Fruit fly (Drosophila melanogaster) whole organism, embryonic: ENCODE measurements around the gene CG3224.
A peak's percentile ranks its signal among the peaks of the same experiment; 100 is the strongest.

ENCODE experiments used
- Ada2b ChIP-seq: fragments of 200-800 bp; sonication (Bioruptor generic); IDR thresholded peaks from 2 replicates; pipeline ENCODE4 v1.3.6; 2022; ENCODE audit warnings: missing biosample characterization, missing genetic modification characterization
- Adf1 ChIP-seq: fragments of 200-800 bp; sonication (Bioruptor generic); IDR thresholded peaks from 2 replicates; pipeline ENCODE4 v1.3.6; 2022; ENCODE audit warnings: missing biosample characterization, missing genetic modification characterization
- Atf-2 ChIP-seq: fragments of 200-800 bp; sonication (Bioruptor generic); optimal IDR thresholded peaks from 2 replicates; lab custom pipeline; 2016; ENCODE audit warnings: missing biosample characterization, missing genetic modification characterization
- Atf6 ChIP-seq: fragments of 200-800 bp; sonication (Bioruptor generic); IDR thresholded peaks from 2 replicates; pipeline ENCODE4 v1.3.6; 2022; ENCODE audit warnings: missing biosample characterization, missing genetic modification characterization
- B-H1 ChIP-seq: fragments of 200-800 bp; sonication (Bioruptor generic); IDR thresholded peaks from 3 replicates; pipeline ENCODE4 v1.3.6; 2022; ENCODE audit warnings: missing biosample characterization, missing genetic modification characterization
- B-H2 ChIP-seq: fragments of 200-800 bp; sonication (Bioruptor generic); optimal IDR thresholded peaks from 2 replicates; lab custom pipeline; 2018; ENCODE audit warnings: missing biosample characterization, mild to moderate bottlenecking, missing genetic modification characterization
- CG10654 ChIP-seq: fragments of 200-800 bp; sonication (Bioruptor generic); optimal IDR thresholded peaks from 2 replicates; lab custom pipeline; 2016; ENCODE audit warnings: missing biosample characterization, missing genetic modification characterization
- CG10959 ChIP-seq: fragments of 200-800 bp; sonication (Bioruptor generic); IDR thresholded peaks from 2 replicates; pipeline ENCODE4 v1.3.6; 2022; ENCODE audit warnings: missing biosample characterization, missing genetic modification characterization
- CG11093 ChIP-seq: fragments of 200-800 bp; sonication (Bioruptor generic); IDR thresholded peaks from 3 replicates; pipeline ENCODE4 v1.3.6; 2022; ENCODE audit warnings: missing biosample characterization, missing genetic modification characterization
- CG11398 ChIP-seq: fragments of 200-800 bp; sonication (Bioruptor generic); optimal IDR thresholded peaks from 2 replicates; lab custom pipeline; 2016; ENCODE audit warnings: missing biosample characterization, missing genetic modification characterization
- CG11560 ChIP-seq: fragments of 200-800 bp; sonication (Bioruptor generic); IDR thresholded peaks from 3 replicates; pipeline ENCODE4 v1.3.6; 2022; ENCODE audit warnings: missing biosample characterization, missing genetic modification characterization
- CG1529 ChIP-seq: fragments of 200-800 bp; sonication (Bioruptor generic); optimal IDR thresholded peaks from 3 replicates; lab custom pipeline; 2018; ENCODE audit warnings: missing biosample characterization, missing genetic modification characterization
- CG16813 ChIP-seq: fragments of 200-800 bp; sonication (Bioruptor generic); IDR thresholded peaks from 3 replicates; pipeline ENCODE4 v1.3.6; 2022; ENCODE audit warnings: missing biosample characterization, missing genetic modification characterization; ENCODE audit not compliant: partially characterized antibody
- CG16863 ChIP-seq: fragments of 200-800 bp; sonication (Bioruptor generic); optimal IDR thresholded peaks from 3 replicates; lab custom pipeline; 2016; ENCODE audit warnings: missing biosample characterization, missing genetic modification characterization
- CG1832 ChIP-seq: fragments of 200-800 bp; sonication (Bioruptor generic); optimal IDR thresholded peaks from 2 replicates; lab custom pipeline; 2017; ENCODE audit warnings: missing biosample characterization, mild to moderate bottlenecking, missing genetic modification characterization, inconsistent platforms
- CG33557 ChIP-seq: fragments of 200-800 bp; sonication (Bioruptor generic); optimal IDR thresholded peaks from 2 replicates; lab custom pipeline; 2019; ENCODE audit warnings: missing biosample characterization, mild to moderate bottlenecking, missing genetic modification characterization, moderate library complexity
- CG3407 ChIP-seq: fragments of 200-800 bp; sonication (Bioruptor generic); optimal IDR thresholded peaks from 2 replicates; lab custom pipeline; 2018; ENCODE audit warnings: missing biosample characterization, mild to moderate bottlenecking, missing genetic modification characterization
- CG34224 ChIP-seq: fragments of 200-800 bp; sonication (Bioruptor generic); IDR thresholded peaks from 3 replicates; pipeline ENCODE4 v1.3.6; 2022; ENCODE audit warnings: missing biosample characterization, missing genetic modification characterization; ENCODE audit not compliant: partially characterized antibody
- CG34376 ChIP-seq: fragments of 200-800 bp; sonication (Bioruptor generic); optimal IDR thresholded peaks from 2 replicates; lab custom pipeline; 2018; ENCODE audit warnings: missing biosample characterization, mild to moderate bottlenecking, missing genetic modification characterization
- CG4617 ChIP-seq: fragments of 200-800 bp; sonication (Bioruptor generic); optimal IDR thresholded peaks from 3 replicates; lab custom pipeline; 2016; ENCODE audit warnings: missing biosample characterization, missing genetic modification characterization, borderline replicate concordance
- CG5245 ChIP-seq: fragments of 200-800 bp; sonication (Bioruptor generic); optimal IDR thresholded peaks from 3 replicates; lab custom pipeline; 2016; ENCODE audit warnings: missing biosample characterization, missing genetic modification characterization
- CG6689 ChIP-seq: fragments of 200-800 bp; sonication (Bioruptor generic); IDR thresholded peaks from 2 replicates; pipeline ENCODE4 v1.3.6; 2022; ENCODE audit warnings: missing biosample characterization, missing genetic modification characterization
- CG7839 ChIP-seq: fragments of 200-800 bp; sonication (Bioruptor generic); optimal IDR thresholded peaks from 3 replicates; lab custom pipeline; 2018; ENCODE audit warnings: missing biosample characterization, mild to moderate bottlenecking, missing genetic modification characterization, moderate library complexity
- CG7928 ChIP-seq: fragments of 200-800 bp; sonication (Bioruptor generic); optimal IDR thresholded peaks from 2 replicates; lab custom pipeline; 2017; ENCODE audit warnings: missing biosample characterization, mild to moderate bottlenecking, missing genetic modification characterization
- CG8290 ChIP-seq, 3 experiments: fragments of 200-800 bp; sonication (Bioruptor generic); optimal IDR thresholded peaks; 2 replicates each; lab custom pipeline; 2016 to 2019; ENCODE audit warnings: missing biosample characterization in 3 of 3, missing genetic modification characterization in 3 of 3, mild to moderate bottlenecking in 2 of 3, moderate library complexity in 1 of 3
- CG8478 ChIP-seq: fragments of >200 bp; optimal IDR thresholded peaks from 2 replicates; lab custom pipeline; 2018
- Chrac-16 ChIP-seq: fragments of 200-800 bp; sonication (Bioruptor generic); optimal IDR thresholded peaks from 3 replicates; lab custom pipeline; 2016; ENCODE audit warnings: missing biosample characterization, missing genetic modification characterization
- CrebB ChIP-seq: fragments of 200-800 bp; sonication (Bioruptor generic); optimal IDR thresholded peaks from 3 replicates; lab custom pipeline; 2018; ENCODE audit warnings: missing biosample characterization, mild to moderate bottlenecking, missing genetic modification characterization
- Dfd ChIP-seq, 2 experiments: fragments of >200 bp; optimal IDR thresholded peaks; 2 replicates each; lab custom pipeline; 2017; ENCODE audit warnings: missing biosample characterization in 2 of 2, missing genetic modification characterization in 2 of 2
- Dll ChIP-seq: fragments of 200-800 bp; sonication (Bioruptor generic); IDR thresholded peaks from 4 replicates; pipeline ENCODE4 v1.3.6; 2022; ENCODE audit warnings: missing biosample characterization, missing genetic modification characterization; ENCODE audit not compliant: partially characterized antibody
- Eip74EF ChIP-seq, 2 experiments: fragments of 200-800 bp in 1 of 2; fragments of >200 bp in 1 of 2; sonication (Bioruptor generic) in 1 of 2; optimal IDR thresholded peaks; 2 replicates each; lab custom pipeline; 2017 to 2019; ENCODE audit warnings: missing biosample characterization in 2 of 2, missing genetic modification characterization in 2 of 2, mild to moderate bottlenecking in 1 of 2, moderate library complexity in 1 of 2
- Fer1 ChIP-seq: fragments of 200-800 bp; sonication (Bioruptor generic); optimal IDR thresholded peaks from 2 replicates; lab custom pipeline; 2017; ENCODE audit warnings: missing biosample characterization, mild to moderate bottlenecking, missing genetic modification characterization
- HLH4C ChIP-seq: fragments of 200-800 bp; sonication (Bioruptor generic); IDR thresholded peaks from 3 replicates; pipeline ENCODE4 v1.3.6; 2022; ENCODE audit warnings: missing biosample characterization, missing genetic modification characterization; ENCODE audit not compliant: partially characterized antibody
- Jarid2 ChIP-seq: fragments of 200-800 bp; sonication (Bioruptor generic); optimal IDR thresholded peaks from 3 replicates; lab custom pipeline; 2017; ENCODE audit warnings: mild to moderate bottlenecking, missing biosample characterization, missing genetic modification reagents, missing genetic modification characterization
- Trl ChIP-seq, 3 experiments: fragments of >200 bp in 2 of 3; fragments of 200-800 bp in 1 of 3; sonication (Bioruptor generic) in 1 of 3; optimal IDR thresholded peaks; 2 replicates in 1 of 3; 3 replicates in 2 of 3; lab custom pipeline; 2016 to 2017; ENCODE audit warnings: missing biosample characterization in 1 of 3, missing genetic modification characterization in 1 of 3
- ap ChIP-seq: fragments of 200-800 bp; sonication (Bioruptor generic); IDR thresholded peaks from 2 replicates; pipeline ENCODE4 v1.3.6; 2022; ENCODE audit warnings: missing biosample characterization, missing genetic modification characterization
- bab2 ChIP-seq: fragments of 200-800 bp; sonication (Bioruptor generic); optimal IDR thresholded peaks from 2 replicates; lab custom pipeline; 2016; ENCODE audit warnings: missing biosample characterization, missing genetic modification characterization
- bigmax ChIP-seq: fragments of 200-800 bp; sonication (Bioruptor generic); optimal IDR thresholded peaks from 2 replicates; lab custom pipeline; 2018; ENCODE audit warnings: missing biosample characterization, mild to moderate bottlenecking, missing genetic modification characterization
- ewg ChIP-seq: fragments of 200-800 bp; sonication (Bioruptor generic); optimal IDR thresholded peaks from 3 replicates; lab custom pipeline; 2017; ENCODE audit warnings: mild to moderate bottlenecking, missing biosample characterization, missing genetic modification reagents, missing genetic modification characterization
- eyg ChIP-seq: fragments of 200-800 bp; sonication (Bioruptor generic); optimal IDR thresholded peaks from 3 replicates; lab custom pipeline; 2016; ENCODE audit warnings: missing biosample characterization, missing genetic modification characterization
- fd64A ChIP-seq: fragments of 200-800 bp; sonication (Bioruptor generic); optimal IDR thresholded peaks from 3 replicates; lab custom pipeline; 2018; ENCODE audit warnings: missing biosample characterization, mild to moderate bottlenecking, missing genetic modification characterization
- hbn ChIP-seq: fragments of 200-800 bp; sonication (Bioruptor generic); IDR thresholded peaks from 2 replicates; pipeline ENCODE4 v1.3.6; 2022; ENCODE audit warnings: missing biosample characterization, missing genetic modification characterization; ENCODE audit not compliant: partially characterized antibody
- her ChIP-seq: fragments of 200-800 bp; sonication (Bioruptor generic); optimal IDR thresholded peaks from 2 replicates; lab custom pipeline; 2016; ENCODE audit warnings: missing biosample characterization, missing genetic modification characterization
- lbe ChIP-seq: fragments of 200-800 bp; sonication (Bioruptor generic); optimal IDR thresholded peaks from 2 replicates; lab custom pipeline; 2016; ENCODE audit warnings: missing biosample characterization, mild to moderate bottlenecking, missing genetic modification characterization
- nerfin-2 ChIP-seq: fragments of 200-800 bp; sonication (Bioruptor generic); IDR thresholded peaks from 2 replicates; pipeline ENCODE4 v1.3.6; 2022; ENCODE audit warnings: missing biosample characterization, missing genetic modification characterization; ENCODE audit not compliant: partially characterized antibody
- nom ChIP-seq: fragments of 200-800 bp; sonication (Bioruptor generic); optimal IDR thresholded peaks from 2 replicates; lab custom pipeline; 2017; ENCODE audit warnings: missing biosample characterization, missing genetic modification characterization, mild to moderate bottlenecking, moderate library complexity, missing genetic modification reagents
- pfk ChIP-seq: fragments of 200-800 bp; sonication (Bioruptor generic); optimal IDR thresholded peaks from 2 replicates; lab custom pipeline; 2018; ENCODE audit warnings: missing biosample characterization, mild to moderate bottlenecking, missing genetic modification characterization, moderate library complexity
- sim ChIP-seq: fragments of 200-800 bp; sonication (Bioruptor generic); IDR thresholded peaks from 2 replicates; pipeline ENCODE4 v1.3.6; 2022; ENCODE audit warnings: missing biosample characterization, missing genetic modification characterization
- yki ChIP-seq: fragments of >200 bp; optimal IDR thresholded peaks from 3 replicates; lab custom pipeline; 2018
- zen ChIP-seq: fragments of 200-800 bp; sonication (Bioruptor generic); optimal IDR thresholded peaks from 3 replicates; lab custom pipeline; 2018; ENCODE audit warnings: missing biosample characterization, mild to moderate bottlenecking, missing genetic modification characterization, moderate library complexity
- zfh2 ChIP-seq: fragments of 200-800 bp; sonication (Bioruptor generic); optimal IDR thresholded peaks from 2 replicates; lab custom pipeline; 2016; ENCODE audit warnings: missing biosample characterization, missing genetic modification characterization

CG3224 gene

dm6 chrX:6661392-6661837, at the start of gene CG3224, which contains the start of gene Ctr1A (continued):
- no peak for TF ChIP-seq bab2 (GFP tag; lab: Kevin White, UChicago)
- TF ChIP-seq hbn (GFP tag; lab: Robert Waterston, UW), result no peak
- TF ChIP-seq HLH4C (GFP tag; lab: Robert Waterston, UW), result no peak
- TF ChIP-seq yki (lab: Kevin White, UChicago), result no peak
- TF ChIP-seq Jarid2, result peak; percentile 13
- no peak for TF ChIP-seq ewg (GFP tag; lab: Kevin White, UChicago)
- no peak for TF ChIP-seq CG4617 (GFP tag; lab: Kevin White, UChicago)
- TF ChIP-seq pfk (GFP tag; lab: Kevin White, UChicago), result no peak
- no peak for TF ChIP-seq CG11398 (GFP tag; lab: Kevin White, UChicago)
- TF ChIP-seq CG3407, result no peak
- TF ChIP-seq zen (tag; lab: Kevin White, UChicago), result peak; percentile 22
- TF ChIP-seq ap (GFP tag; lab: Robert Waterston, UW), result no peak
- no peak for TF ChIP-seq CG8478 (lab: Kevin White, UChicago)
- TF ChIP-seq CG11093 (GFP tag; lab: Robert Waterston, UW), result no peak
- TF ChIP-seq CG34224 (GFP tag; lab: Robert Waterston, UW), result no peak
- TF ChIP-seq eyg (GFP tag; lab: Kevin White, UChicago), result no peak
- no peak for TF ChIP-seq Ada2b (GFP tag; lab: Robert Waterston, UW)
- TF ChIP-seq CG7839, result no peak
- TF ChIP-seq CG16813 (GFP tag; lab: Robert Waterston, UW), result no peak
- TF ChIP-seq CG7928, result no peak
- peak in 1 of 2 experiments; percentile 14 for TF ChIP-seq Eip74EF (GFP tag; optimal IDR thresholded peaks at IDR 0.05; lab: Kevin White, UChicago)
- no peak for TF ChIP-seq Atf-2 (GFP tag; lab: Kevin White, UChicago)
- TF ChIP-seq CG33557 (GFP tag; lab: Kevin White, UChicago), result no peak
- no peak for TF ChIP-seq B-H2 (GFP tag; lab: Kevin White, UChicago)
- no peak for TF ChIP-seq CG16863 (GFP tag; lab: Kevin White, UChicago)
- TF ChIP-seq nerfin-2 (GFP tag; lab: Robert Waterston, UW), result no peak
- TF ChIP-seq CG10654 (GFP tag; lab: Kevin White, UChicago), result no peak
- TF ChIP-seq her (GFP tag; lab: Kevin White, UChicago), result no peak
- no peak for TF ChIP-seq B-H1
- no peak for TF ChIP-seq CG5245 (GFP tag; lab: Kevin White, UChicago)
- no peak for TF ChIP-seq Dll (GFP tag; lab: Robert Waterston, UW)
- TF ChIP-seq CG1832 (GFP tag; lab: Kevin White, UChicago), result no peak
- no peak for TF ChIP-seq Trl (optimal IDR thresholded peaks at IDR 0.05; lab: Kevin White, UChicago)
- TF ChIP-seq Trl (GFP tag; optimal IDR thresholded peaks at IDR 0.05; lab: Kevin White, UChicago), result no peak
- no peak for TF ChIP-seq nom (GFP tag; lab: Kevin White, UChicago)
- no peak for TF ChIP-seq Dfd (GFP tag; optimal IDR thresholded peaks at IDR 0.05; lab: Kevin White, UChicago)
- no peak for TF ChIP-seq CG11560 (tag; lab: Robert Waterston, UW)
- no peak for TF ChIP-seq fd64A (GFP tag; lab: Kevin White, UChicago)
- no peak for TF ChIP-seq Adf1 (GFP tag; lab: Robert Waterston, UW)
- TF ChIP-seq zfh2 (GFP tag; lab: Kevin White, UChicago), result no peak
- TF ChIP-seq CG8290 (GFP tag; optimal IDR thresholded peaks at IDR 0.05; lab: Kevin White, UChicago), result no peak
- no peak for TF ChIP-seq CG8290 (tag; optimal IDR thresholded peaks at IDR 0.05; lab: Kevin White, UChicago)
- TF ChIP-seq lbe, result no peak
- no peak for TF ChIP-seq sim (GFP tag; lab: Robert Waterston, UW)
- TF ChIP-seq CG6689 (GFP tag; lab: Robert Waterston, UW), result no peak
- no peak for TF ChIP-seq CG1529
- no peak for TF ChIP-seq Atf6
- no peak for TF ChIP-seq Chrac-16 (GFP tag; lab: Kevin White, UChicago)
- TF ChIP-seq CrebB (tag; lab: Kevin White, UChicago), result no peak
- TF ChIP-seq Fer1 (GFP tag; lab: Kevin White, UChicago), result no peak
- TF ChIP-seq bigmax (GFP tag; lab: Kevin White, UChicago), result no peak
- no peak for TF ChIP-seq CG34376 (GFP tag; lab: Kevin White, UChicago)
- no peak for TF ChIP-seq CG10959
